Fruit fly (Drosophila melanogaster) whole organism, embryonic: ENCODE data around the gene Atac2.

Source experiments
- Abd-B ChIP-seq: fragments of 200-800 bp; sonication (Bioruptor generic); optimal IDR thresholded peaks from 2 replicates; lab custom pipeline; 2018; ENCODE audit warnings: missing biosample characterization, mild to moderate bottlenecking, missing genetic modification characterization, moderate library complexity
- CG10431 ChIP-seq: fragments of 200-800 bp; sonication (Bioruptor generic); optimal IDR thresholded peaks from 3 replicates; lab custom pipeline; 2018; ENCODE audit warnings: missing biosample characterization, mild to moderate bottlenecking, missing genetic modification characterization
- CG12071 ChIP-seq: fragments of 200-800 bp; sonication (Bioruptor generic); optimal IDR thresholded peaks from 3 replicates; lab custom pipeline; 2018; ENCODE audit warnings: missing biosample characterization, mild to moderate bottlenecking, missing genetic modification characterization
- CG12104 ChIP-seq: fragments of 200-800 bp; sonication (Bioruptor generic); optimal IDR thresholded peaks from 3 replicates; lab custom pipeline; 2016; ENCODE audit warnings: missing biosample characterization, missing genetic modification characterization
- CG14014 ChIP-seq: fragments of 200-800 bp; sonication (Bioruptor generic); IDR thresholded peaks from 2 replicates; pipeline ENCODE4 v1.3.6; 2022; ENCODE audit warnings: missing biosample characterization, missing genetic modification characterization
- CG14710 ChIP-seq: fragments of 200-800 bp; sonication (Bioruptor generic); optimal IDR thresholded peaks from 3 replicates; lab custom pipeline; 2019; ENCODE audit warnings: missing biosample characterization, mild to moderate bottlenecking, missing genetic modification characterization, moderate library complexity
- CG1792 ChIP-seq: fragments of 200-800 bp; sonication (Bioruptor generic); optimal IDR thresholded peaks from 2 replicates; lab custom pipeline; 2016; ENCODE audit warnings: missing biosample characterization, missing genetic modification characterization
- CG1832 ChIP-seq: fragments of 200-800 bp; sonication (Bioruptor generic); optimal IDR thresholded peaks from 2 replicates; lab custom pipeline; 2017; ENCODE audit warnings: missing biosample characterization, mild to moderate bottlenecking, missing genetic modification characterization, inconsistent platforms
- CG2712 ChIP-seq: fragments of 200-800 bp; optimal IDR thresholded peaks from 3 replicates; lab custom pipeline; 2019; ENCODE audit warnings: missing biosample characterization, mild to moderate bottlenecking, missing genetic modification characterization, moderate library complexity
- CG31224 ChIP-seq: fragments of 200-800 bp; sonication (Bioruptor generic); IDR thresholded peaks from 2 replicates; pipeline ENCODE4 v1.3.6; 2022; ENCODE audit warnings: missing biosample characterization, missing genetic modification characterization
- CG34224 ChIP-seq: fragments of 200-800 bp; sonication (Bioruptor generic); IDR thresholded peaks from 3 replicates; pipeline ENCODE4 v1.3.6; 2022; ENCODE audit warnings: missing biosample characterization, missing genetic modification characterization; ENCODE audit not compliant: partially characterized antibody
- CG34376 ChIP-seq: fragments of 200-800 bp; sonication (Bioruptor generic); optimal IDR thresholded peaks from 2 replicates; lab custom pipeline; 2018; ENCODE audit warnings: missing biosample characterization, mild to moderate bottlenecking, missing genetic modification characterization
- CG3847 ChIP-seq: fragments of 200-800 bp; sonication (Bioruptor generic); IDR thresholded peaks from 2 replicates; pipeline ENCODE4 v1.3.6; 2022; ENCODE audit warnings: missing biosample characterization, missing genetic modification characterization
- CG4730 ChIP-seq: fragments of 200-800 bp; sonication (Bioruptor generic); IDR thresholded peaks from 2 replicates; pipeline ENCODE4 v1.3.6; 2022; ENCODE audit warnings: missing biosample characterization, missing genetic modification characterization
- CG6654 ChIP-seq: fragments of 200-800 bp; sonication (Bioruptor generic); optimal IDR thresholded peaks from 2 replicates; lab custom pipeline; 2017; ENCODE audit warnings: missing biosample characterization, mild to moderate bottlenecking, missing genetic modification characterization
- Dfd ChIP-seq, 2 experiments: fragments of >200 bp; optimal IDR thresholded peaks; 2 replicates each; lab custom pipeline; 2017; ENCODE audit warnings: missing biosample characterization in 2 of 2, missing genetic modification characterization in 2 of 2
- Dll ChIP-seq: fragments of 200-800 bp; sonication (Bioruptor generic); IDR thresholded peaks from 4 replicates; pipeline ENCODE4 v1.3.6; 2022; ENCODE audit warnings: missing biosample characterization, missing genetic modification characterization; ENCODE audit not compliant: partially characterized antibody
- Doc3 ChIP-seq: fragments of 200-800 bp; sonication (Bioruptor generic); IDR thresholded peaks from 3 replicates; pipeline ENCODE4 v1.3.6; 2022; ENCODE audit warnings: missing biosample characterization, missing genetic modification characterization; ENCODE audit not compliant: partially characterized antibody
- Dref ChIP-seq: fragments of 200-800 bp; sonication (Bioruptor generic); IDR thresholded peaks from 2 replicates; pipeline ENCODE4 v1.3.6; 2022; ENCODE audit warnings: missing biosample characterization, missing genetic modification characterization
- Elba2 ChIP-seq: fragments of 200-800 bp; sonication (Bioruptor generic); optimal IDR thresholded peaks from 3 replicates; lab custom pipeline; 2016; ENCODE audit warnings: missing biosample characterization, missing genetic modification characterization
- Fer2 ChIP-seq: fragments of 200-800 bp; sonication (Bioruptor generic); optimal IDR thresholded peaks from 2 replicates; lab custom pipeline; 2018; ENCODE audit warnings: missing biosample characterization, mild to moderate bottlenecking, missing genetic modification characterization, moderate library complexity
- Gug ChIP-seq: fragments of 200-800 bp; sonication (Bioruptor generic); IDR thresholded peaks from 4 replicates; pipeline ENCODE4 v1.3.6; 2022; ENCODE audit warnings: missing biosample characterization, missing genetic modification characterization
- Hmx ChIP-seq: fragments of 200-800 bp; sonication (Bioruptor generic); optimal IDR thresholded peaks from 2 replicates; lab custom pipeline; 2016; ENCODE audit warnings: missing biosample characterization, missing genetic modification characterization
- Mrtf ChIP-seq: fragments of 200-800 bp; sonication (Bioruptor generic); IDR thresholded peaks from 3 replicates; pipeline ENCODE4 v1.3.6; 2022; ENCODE audit warnings: missing biosample characterization, missing genetic modification characterization
- Myb ChIP-seq: fragments of 200-800 bp; sonication (Bioruptor generic); optimal IDR thresholded peaks from 2 replicates; lab custom pipeline; 2016; ENCODE audit warnings: missing biosample characterization, missing genetic modification characterization
- NFAT ChIP-seq: fragments of 200-800 bp; sonication (Bioruptor generic); IDR thresholded peaks from 2 replicates; pipeline ENCODE4 v1.3.6; 2022; ENCODE audit warnings: missing biosample characterization, missing genetic modification characterization
- Side ChIP-seq: fragments of 200-800 bp; sonication (Bioruptor generic); optimal IDR thresholded peaks from 2 replicates; lab custom pipeline; 2016; ENCODE audit warnings: missing biosample characterization, missing genetic modification characterization
- Sox100B ChIP-seq: fragments of 200-800 bp; sonication (Bioruptor generic); optimal IDR thresholded peaks from 3 replicates; lab custom pipeline; 2018; ENCODE audit warnings: missing biosample characterization, mild to moderate bottlenecking, missing genetic modification characterization
- amos ChIP-seq: fragments of 200-800 bp; sonication (Bioruptor generic); IDR thresholded peaks from 2 replicates; pipeline ENCODE4 v1.3.6; 2022; ENCODE audit warnings: missing biosample characterization, missing genetic modification characterization; ENCODE audit not compliant: partially characterized antibody
- ato ChIP-seq: fragments of 200-800 bp; sonication (Bioruptor generic); IDR thresholded peaks from 2 replicates; pipeline ENCODE4 v1.3.6; 2022; ENCODE audit warnings: missing biosample characterization, missing genetic modification characterization; ENCODE audit not compliant: partially characterized antibody
- br ChIP-seq: fragments of >200 bp; optimal IDR thresholded peaks from 2 replicates; lab custom pipeline; 2017
- disco-r ChIP-seq: fragments of 200-800 bp; sonication (Bioruptor generic); optimal IDR thresholded peaks from 2 replicates; lab custom pipeline; 2016; ENCODE audit warnings: missing biosample characterization, missing genetic modification characterization
- fd96Cb ChIP-seq: fragments of 200-800 bp; sonication (Bioruptor generic); optimal IDR thresholded peaks from 2 replicates; lab custom pipeline; 2018; ENCODE audit warnings: missing biosample characterization, mild to moderate bottlenecking, missing genetic modification characterization, moderate library complexity
- gro ChIP-seq: fragments of 200-800 bp; sonication (Bioruptor generic); optimal IDR thresholded peaks from 2 replicates; lab custom pipeline; 2016; ENCODE audit warnings: missing biosample characterization, missing genetic modification characterization
- her ChIP-seq: fragments of 200-800 bp; sonication (Bioruptor generic); optimal IDR thresholded peaks from 2 replicates; lab custom pipeline; 2016; ENCODE audit warnings: missing biosample characterization, missing genetic modification characterization
- hth ChIP-seq: fragments of >200 bp; optimal IDR thresholded peaks from 2 replicates; lab custom pipeline; 2017; ENCODE audit warnings: inconsistent platforms
- inv ChIP-seq: fragments of 200-800 bp; sonication (Bioruptor generic); IDR thresholded peaks from 2 replicates; pipeline ENCODE4 v1.3.6; 2022; ENCODE audit warnings: missing biosample characterization, missing genetic modification characterization; ENCODE audit not compliant: partially characterized antibody
- knrl ChIP-seq: fragments of 200-800 bp; sonication (Bioruptor generic); IDR thresholded peaks from 3 replicates; pipeline ENCODE4 v1.3.6; 2022; ENCODE audit warnings: missing biosample characterization, missing genetic modification characterization; ENCODE audit not compliant: partially characterized antibody
- luna ChIP-seq: fragments of 200-800 bp; sonication (Bioruptor generic); optimal IDR thresholded peaks from 2 replicates; lab custom pipeline; 2016; ENCODE audit warnings: missing biosample characterization, missing genetic modification characterization
- pan ChIP-seq, 4 experiments: fragments of >200 bp in 3 of 4; fragments of 200-800 bp in 1 of 4; sonication (Bioruptor generic) in 1 of 4; optimal IDR thresholded peaks in 3 of 4; IDR thresholded peaks in 1 of 4; 2 replicates each; pipeline versions ENCODE4 v1.3.6 to Lab custom; 2017 to 2022; ENCODE audit warnings: missing biosample characterization in 2 of 4, missing genetic modification characterization in 2 of 4, mixed read lengths in 1 of 4
- repo ChIP-seq: fragments of 200-800 bp; sonication (Bioruptor generic); optimal IDR thresholded peaks from 2 replicates; lab custom pipeline; 2016; ENCODE audit warnings: missing biosample characterization, missing genetic modification characterization
- sc ChIP-seq, 3 experiments: fragments of >200 bp in 2 of 3; fragments of 200-800 bp in 1 of 3; sonication (Bioruptor generic) in 1 of 3; optimal IDR thresholded peaks; 2 replicates in 2 of 3; 3 replicates in 1 of 3; lab custom pipeline; 2017; ENCODE audit warnings: mild to moderate bottlenecking in 1 of 3, missing biosample characterization in 1 of 3, missing genetic modification characterization in 1 of 3, missing genetic modification reagents in 1 of 3
- schlank ChIP-seq: fragments of 200-800 bp; sonication (Bioruptor generic); optimal IDR thresholded peaks from 2 replicates; lab custom pipeline; 2018; ENCODE audit warnings: missing biosample characterization, mild to moderate bottlenecking, missing genetic modification characterization
- slou ChIP-seq: fragments of 200-800 bp; sonication (Bioruptor generic); optimal IDR thresholded peaks from 3 replicates; lab custom pipeline; 2016; ENCODE audit warnings: missing biosample characterization, missing genetic modification characterization
- sob ChIP-seq: fragments of 200-800 bp; sonication (Bioruptor generic); IDR thresholded peaks from 2 replicates; pipeline ENCODE4 v1.3.6; 2022; ENCODE audit warnings: missing biosample characterization, missing genetic modification characterization
- tgo ChIP-seq: fragments of 200-800 bp; sonication (Bioruptor generic); IDR thresholded peaks from 3 replicates; pipeline ENCODE4 v1.3.6; 2022; ENCODE audit warnings: missing biosample characterization, missing genetic modification characterization
- tna ChIP-seq: fragments of 200-800 bp; sonication (Bioruptor generic); IDR thresholded peaks from 2 replicates; pipeline ENCODE4 v1.3.6; 2022; ENCODE audit warnings: missing biosample characterization, missing genetic modification characterization; ENCODE audit not compliant: partially characterized antibody
- ttk ChIP-seq: fragments of 200-800 bp; sonication (Bioruptor generic); IDR thresholded peaks from 2 replicates; pipeline ENCODE4 v2.1.2; 2022; ENCODE audit warnings: missing biosample characterization, missing genetic modification characterization

Atac2 gene

DNA sequence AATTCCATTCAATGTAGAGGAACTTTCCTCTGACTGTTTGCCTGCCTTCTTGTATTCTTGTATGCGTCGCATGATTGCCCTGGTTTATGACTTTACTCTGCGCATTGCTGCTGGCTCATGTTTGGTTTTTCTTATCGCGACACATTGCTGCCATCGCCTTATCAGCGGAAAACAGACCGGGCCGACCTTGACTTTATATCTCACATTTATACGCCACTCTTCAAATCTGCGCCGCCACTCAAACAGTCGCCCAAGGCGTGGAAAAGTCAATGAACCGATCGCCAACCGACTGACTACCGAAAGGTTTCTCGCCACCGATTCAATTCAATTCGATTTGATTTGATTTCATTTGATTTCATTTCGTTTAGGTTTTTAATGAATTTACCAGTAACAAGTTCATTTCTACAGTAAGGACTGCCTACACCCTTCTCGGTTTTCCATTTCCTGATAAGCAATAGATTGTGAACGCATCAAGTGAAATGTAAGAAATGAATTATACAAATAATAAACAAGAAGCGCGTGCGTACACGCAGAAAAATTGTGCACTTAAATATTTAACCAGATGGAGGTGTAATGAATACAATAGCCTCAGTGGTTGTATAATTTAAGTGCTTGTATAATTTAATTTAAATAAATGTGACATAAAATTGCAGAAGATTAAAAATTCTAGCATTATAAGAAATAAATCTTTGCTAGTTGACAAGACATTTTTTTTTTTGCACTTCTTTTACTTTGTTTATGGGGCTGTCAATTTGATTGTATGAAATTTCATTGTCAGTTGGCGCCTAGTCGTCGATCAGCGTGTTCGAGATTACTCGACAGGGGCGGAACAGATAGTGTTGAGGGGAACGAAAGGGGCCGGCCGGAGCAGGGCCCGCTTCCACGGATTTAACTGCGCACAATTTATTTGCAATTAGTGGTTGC, 45.6 kb downstream of the Atac2 start (continued):
- TF ChIP-seq her (no peak), ttk (GFP tag; lab: Robert Waterston, UW) (no peak), CG6654 (GFP tag; lab: Kevin White, UChicago) (no peak), Dll (no peak), slou (GFP tag; lab: Kevin White, UChicago) (no peak), Hmx (GFP tag; lab: Kevin White, UChicago) (no peak), CG12071 (no peak), Elba2 (GFP tag; lab: Kevin White, UChicago) (no peak), CG14014 (no peak), CG34224 (GFP tag; lab: Robert Waterston, UW) (no peak), CG1832 (GFP tag; lab: Kevin White, UChicago) (no peak), pan (optimal IDR thresholded peaks at IDR 0.05; lab: Kevin White, UChicago) (no peak), pan (GFP tag; optimal IDR thresholded peaks at IDR 0.05 in 1 of 2, IDR thresholded peaks at IDR 0.05 in 1 of 2) (no peak), tgo (GFP tag; lab: Robert Waterston, UW) (no peak), CG1792 (GFP tag; lab: Kevin White, UChicago) (no peak), tna (GFP tag; lab: Robert Waterston, UW) (no peak), Gug (peak; percentile 28; the same call in 1 of the 4 replicates), Myb (GFP tag; lab: Kevin White, UChicago) (no peak), Dref (no peak), CG10431 (GFP tag; lab: Kevin White, UChicago) (no peak), CG34376 (peak; percentile 70), disco-r (no peak), Fer2 (no peak), Sox100B (GFP tag; lab: Kevin White, UChicago) (peak; percentile 42), gro (GFP tag; lab: Kevin White, UChicago) (no peak), CG3847 (GFP tag; lab: Robert Waterston, UW) (no peak), schlank (no peak), amos (GFP tag; lab: Robert Waterston, UW) (peak; percentile 38; the same call in 1 of the 2 replicates), CG12104 (GFP tag; lab: Kevin White, UChicago) (no peak), inv (GFP tag; lab: Robert Waterston, UW) (no peak), Dfd (GFP tag; optimal IDR thresholded peaks at IDR 0.05; lab: Kevin White, UChicago) (no peak), luna (GFP tag; lab: Kevin White, UChicago) (no peak), Doc3 (GFP tag; lab: Robert Waterston, UW) (no peak), repo (no peak), Abd-B (GFP tag; lab: Kevin White, UChicago) (no peak), sob (no peak), fd96Cb (peak; percentile 43), Side (GFP tag; lab: Kevin White, UChicago) (no peak), CG14710 (peak; percentile 37), CG4730 (GFP tag; lab: Robert Waterston, UW) (no peak), hth (lab: Kevin White, UChicago) (no peak), Mrtf (no peak), br (lab: Kevin White, UChicago) (no peak), CG2712 (tag; lab: Kevin White, UChicago) (peak; percentile 57), sc (optimal IDR thresholded peaks at IDR 0.05; lab: Kevin White, UChicago) (no peak), sc (GFP tag; optimal IDR thresholded peaks at IDR 0.05; lab: Kevin White, UChicago) (peak; percentile 20), NFAT (GFP tag; lab: Robert Waterston, UW) (no peak), CG31224 (no peak), ato (GFP tag; lab: Robert Waterston, UW) (no peak), knrl (GFP tag; lab: Robert Waterston, UW) (0 out of 3 replicates have a peak, but pooled peaks have one; percentile 38)
